Fruit fly (Drosophila melanogaster): ENCODE measurements around the gene ChLD3.
A peak's percentile ranks its signal among the peaks of the same experiment; 100 is the strongest.

The ChLD3 gene

DNA sequence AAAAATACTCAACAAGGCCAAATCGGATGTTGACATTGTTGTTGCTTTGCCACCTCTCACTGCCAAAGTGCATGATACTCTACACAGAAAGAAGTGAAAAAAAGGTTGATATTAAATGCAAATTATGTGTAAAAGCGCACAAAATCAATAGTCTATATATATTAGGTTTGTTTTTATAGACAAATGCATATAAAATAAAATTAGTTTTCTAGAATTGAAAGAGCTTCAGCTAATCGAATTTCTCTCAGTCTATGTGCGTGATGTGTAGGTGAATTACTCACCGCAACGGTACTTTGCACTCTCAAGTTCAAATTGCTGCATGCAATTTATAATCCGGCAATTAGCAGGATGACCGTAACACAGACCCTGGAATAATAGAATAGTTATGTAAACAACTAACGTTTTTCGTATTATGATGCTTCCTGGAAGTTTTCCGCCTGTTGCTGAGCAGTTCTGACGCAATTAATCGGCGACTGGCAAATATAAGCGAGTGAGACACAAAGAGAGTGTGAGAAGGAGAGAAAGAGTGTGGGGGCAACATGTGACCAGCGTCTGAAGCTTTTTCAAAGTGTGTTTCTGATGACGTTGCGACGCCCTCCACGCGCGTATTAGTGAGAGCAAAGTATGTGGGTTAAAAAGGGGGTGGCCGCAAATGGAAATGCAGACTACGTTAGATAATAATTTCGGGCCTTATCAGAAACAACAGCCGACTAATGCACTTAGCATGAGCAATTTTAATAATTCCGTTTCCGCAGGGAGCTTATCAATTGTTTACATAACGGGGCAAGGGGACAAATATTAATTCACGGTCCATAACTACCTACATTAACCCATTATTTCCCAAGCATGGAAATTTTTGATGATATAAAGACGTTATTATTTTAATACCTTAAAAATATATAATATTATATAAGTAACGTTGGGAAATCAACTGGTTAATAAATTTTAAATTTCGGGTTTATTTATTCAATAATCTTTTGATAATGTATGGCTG is 17.6 kb upstream of the ChLD3 start (continued):
- TF ChIP-seq vnd (GFP tag; IDR thresholded peaks at IDR 0.05; ENCODE audit: partially characterized antibody) (no peak), CG15073 (GFP tag; optimal IDR thresholded peaks at IDR 0.05) (peak; percentile 42), CG13296 (GFP tag; optimal IDR thresholded peaks at IDR 0.05) (peak; percentile 85), Fer1 (GFP tag; optimal IDR thresholded peaks at IDR 0.05) (peak; percentile 91), ssp (GFP tag; IDR thresholded peaks at IDR 0.05) (peak; percentile 88), CG12659 (GFP tag; optimal IDR thresholded peaks at IDR 0.05) (peak; percentile 90), Stat92E (GFP tag; optimal IDR thresholded peaks at IDR 0.05) (peak in 1 of 3 experiments; percentile 79), CG6254 (GFP tag; optimal IDR thresholded peaks at IDR 0.05) (peak; percentile 84), pum (GFP tag; optimal IDR thresholded peaks at IDR 0.05) (peak; percentile 87), Med (GFP tag) (peak; percentile 95), Dbx (GFP tag; IDR thresholded peaks at IDR 0.05) (peak; percentile 94), Doc3 (GFP tag; IDR thresholded peaks at IDR 0.05; ENCODE audit: partially characterized antibody) (no peak), sima (GFP tag; optimal IDR thresholded peaks at IDR 0.05) (peak; percentile 42), CG1832 (GFP tag; optimal IDR thresholded peaks at IDR 0.05) (peak; percentile 1), CG6791 (GFP tag; IDR thresholded peaks at IDR 0.05; ENCODE audit: partially characterized antibody) (no peak), sim (GFP tag; IDR thresholded peaks at IDR 0.05) (peak; percentile 94), chn (GFP tag; optimal IDR thresholded peaks at IDR 0.05) (peak; percentile 82), CG13894 (tag; optimal IDR thresholded peaks at IDR 0.05) (peak; percentile 57), phol (tag; optimal IDR thresholded peaks at IDR 0.05) (peak; percentile 94), Meics (GFP tag; optimal IDR thresholded peaks at IDR 0.05) (peak; percentile 91), CTCF (GFP tag; optimal IDR thresholded peaks at IDR 0.05) (peak; percentile 57), stwl (tag; optimal IDR thresholded peaks at IDR 0.05) (peak; percentile 22), oc (tag; optimal IDR thresholded peaks at IDR 0.05) (peak; percentile 96), CG2199 (GFP tag; IDR thresholded peaks at IDR 0.05) (peak; percentile 98), YL-1 (GFP tag; optimal IDR thresholded peaks at IDR 0.05) (peak; percentile 22), CG6689 (GFP tag; IDR thresholded peaks at IDR 0.05) (peak; percentile 96), mld (GFP tag; IDR thresholded peaks at IDR 0.05; ENCODE audit: partially characterized antibody) (no peak), CG3281 (GFP tag; optimal IDR thresholded peaks at IDR 0.05) (peak; percentile 88), gem (tag; optimal IDR thresholded peaks at IDR 0.05) (peak; percentile 92), CG3407 (GFP tag; optimal IDR thresholded peaks at IDR 0.05) (peak; percentile 81), gsb-n (tag; optimal IDR thresholded peaks at IDR 0.05) (peak; percentile 88), wek (GFP tag; optimal IDR thresholded peaks at IDR 0.05) (peak; percentile 41), sna (GFP tag; IDR thresholded peaks at IDR 0.05; ENCODE audit: partially characterized antibody) (no peak), hkb (optimal IDR thresholded peaks at IDR 0.05) (no peak), hkb (GFP tag; IDR thresholded peaks at IDR 0.05) (peak; percentile 94), MTF-1 (GFP tag; optimal IDR thresholded peaks at IDR 0.05; ENCODE audit: borderline replicate concordance) (peak; percentile 80), Gug (GFP tag; IDR thresholded peaks at IDR 0.05) (peak; percentile 90), CG10366 (GFP tag; IDR thresholded peaks at IDR 0.05) (peak; percentile 95), CG31388 (GFP tag; optimal IDR thresholded peaks at IDR 0.05) (peak; percentile 88), Dll (GFP tag; IDR thresholded peaks at IDR 0.05; ENCODE audit: partially characterized antibody) (no peak), CG12744 (GFP tag; optimal IDR thresholded peaks at IDR 0.05) (peak; percentile 76), en (GFP tag; optimal IDR thresholded peaks at IDR 0.05) (peak; percentile 55), Poxn (GFP tag; IDR thresholded peaks at IDR 0.05) (peak; percentile 34; the same call in 1 of the 2 replicates), Elba2 (GFP tag; optimal IDR thresholded peaks at IDR 0.05) (peak; percentile 85), CG31441 (GFP tag; IDR thresholded peaks at IDR 0.05) (peak; percentile 94), CG6854 (GFP tag; optimal IDR thresholded peaks at IDR 0.05) (peak; percentile 84), CG18764 (GFP tag; optimal IDR thresholded peaks at IDR 0.05) (peak; percentile 91), ken (GFP tag; IDR thresholded peaks at IDR 0.05) (peak; percentile 94)

All from whole organism, embryonic.